Fruit fly (Drosophila melanogaster) whole organism, wandering third instar larva: ENCODE results near the gene CG3552.

Experiments used
- Abd-B ChIP-seq: fragments of >200 bp; optimal IDR thresholded peaks from 2 replicates; lab custom pipeline; 2017; ENCODE audit warnings: missing biosample characterization, missing genetic modification characterization
- CrebA ChIP-seq: fragments of 200-800 bp; sonication (Bioruptor generic); optimal IDR thresholded peaks from 2 replicates; lab custom pipeline; 2016; ENCODE audit warnings: missing biosample characterization, mild to moderate bottlenecking, missing genetic modification characterization, borderline replicate concordance
- GATAd ChIP-seq: sonication (Bioruptor generic); optimal IDR thresholded peaks from 2 replicates; lab custom pipeline; 2016; ENCODE audit warnings: missing biosample characterization, missing genetic modification characterization
- ey ChIP-seq: fragments of 200-800 bp; sonication (Bioruptor generic); optimal IDR thresholded peaks from 2 replicates; lab custom pipeline; 2016; ENCODE audit warnings: missing biosample characterization, missing genetic modification characterization
- foxo ChIP-seq, 2 experiments: fragments of 200-800 bp; sonication (Bioruptor generic); optimal IDR thresholded peaks; 2 replicates in 1 of 2; 3 replicates in 1 of 2; lab custom pipeline; 2016 to 2017; ENCODE audit warnings: missing biosample characterization in 2 of 2, missing genetic modification characterization in 2 of 2
- fru ChIP-seq: fragments of 200-800 bp; sonication (Bioruptor generic); optimal IDR thresholded peaks from 3 replicates; lab custom pipeline; 2016; ENCODE audit warnings: missing biosample characterization, mild to moderate bottlenecking, missing genetic modification characterization
- h ChIP-seq: fragments of 200-800 bp; sonication (Bioruptor generic); optimal IDR thresholded peaks from 3 replicates; lab custom pipeline; 2016; ENCODE audit warnings: missing biosample characterization, mild to moderate bottlenecking, missing genetic modification characterization
- psq ChIP-seq: fragments of 200-800 bp; sonication (Bioruptor generic); optimal IDR thresholded peaks from 3 replicates; lab custom pipeline; 2017; ENCODE audit warnings: missing biosample characterization, mild to moderate bottlenecking, missing genetic modification characterization, moderate library complexity
- usp ChIP-seq: fragments of >200 bp; optimal IDR thresholded peaks from 2 replicates; lab custom pipeline; 2017; ENCODE audit warnings: missing biosample characterization, missing genetic modification characterization

DNA sequence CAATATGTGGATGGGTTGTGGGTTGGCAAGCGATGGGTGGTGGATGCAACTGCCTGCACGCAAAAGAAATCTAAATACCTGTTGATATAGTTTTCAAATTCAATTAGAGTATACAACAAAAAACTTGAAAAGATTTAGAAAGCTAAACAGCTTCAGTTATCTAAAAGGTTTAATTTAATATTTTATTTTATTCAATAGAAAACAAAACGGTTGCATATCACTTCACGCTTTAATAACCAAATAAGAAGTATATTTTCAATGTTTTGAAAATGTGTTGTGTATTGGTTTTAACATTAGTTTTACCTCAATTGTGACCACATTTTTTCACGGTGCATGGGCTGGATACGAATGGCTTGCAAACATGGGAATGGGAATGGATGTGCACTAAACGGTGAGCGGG lies 33.5 kb downstream of the CG3552 start:
- TF ChIP-seq usp (GFP tag; lab: Kevin White, UChicago) (no peak), Abd-B (GFP tag; lab: Kevin White, UChicago) (no peak), psq (GFP tag; lab: Kevin White, UChicago) (no peak), CrebA (GFP tag; lab: Kevin White, UChicago) (no peak), fru (no peak), foxo (GFP tag; optimal IDR thresholded peaks at IDR 0.05; lab: Kevin White, UChicago) (no peak), h (no peak), GATAd (GFP tag; lab: Kevin White, UChicago) (no peak), ey (GFP tag; lab: Kevin White, UChicago) (no peak)
